Fruit fly (Drosophila melanogaster): Measurements from ENCODE around the gene Ada3.

Ada3 gene

dm6 chrX:18082674-18083073 lies 2.9 kb upstream of the Ada3 start (continued):
- peak; percentile 24 for TF ChIP-seq CG12219 (GFP tag; optimal IDR thresholded peaks at IDR 0.05)
- no peak for TF ChIP-seq Sry-δ (GFP tag; optimal IDR thresholded peaks at IDR 0.05)
- TF ChIP-seq BtbVII (GFP tag; optimal IDR thresholded peaks at IDR 0.05) = peak; percentile 10
- TF ChIP-seq Xbp1 (GFP tag; optimal IDR thresholded peaks at IDR 0.05) = no peak
- TF ChIP-seq caup (GFP tag; optimal IDR thresholded peaks at IDR 0.05; ENCODE audit: severe bottlenecking) = peak; percentile 63
- no peak for TF ChIP-seq Fer1 (GFP tag; optimal IDR thresholded peaks at IDR 0.05)
- TF ChIP-seq CG17385 (GFP tag; optimal IDR thresholded peaks at IDR 0.05) = no peak
- TF ChIP-seq Asciz (GFP tag; optimal IDR thresholded peaks at IDR 0.05) = peak; percentile 51
- no peak for TF ChIP-seq CG16779 (GFP tag; IDR thresholded peaks at IDR 0.05)
- no peak for TF ChIP-seq CG31224 (GFP tag; IDR thresholded peaks at IDR 0.05)
- no peak for TF ChIP-seq Trl (optimal IDR thresholded peaks at IDR 0.05)
- no peak for TF ChIP-seq Trl (GFP tag; optimal IDR thresholded peaks at IDR 0.05)
- peak; percentile 58 for TF ChIP-seq CG18599 (GFP tag; optimal IDR thresholded peaks at IDR 0.05)
- TF ChIP-seq mirr (GFP tag; optimal IDR thresholded peaks at IDR 0.05) = peak; percentile 84
- TF ChIP-seq CG14014 (GFP tag; IDR thresholded peaks at IDR 0.05) = peak; percentile 50; the same call in 1 of the 2 replicates
- TF ChIP-seq ken (GFP tag; IDR thresholded peaks at IDR 0.05) = no peak
- peak; percentile 47 for TF ChIP-seq wek (GFP tag; optimal IDR thresholded peaks at IDR 0.05)
- no peak for TF ChIP-seq Doc3 (GFP tag; IDR thresholded peaks at IDR 0.05; ENCODE audit: partially characterized antibody)

- no peak for TF ChIP-seq Dref (GFP tag; IDR thresholded peaks at IDR 0.05)
- TF ChIP-seq Sox100B (GFP tag; optimal IDR thresholded peaks at IDR 0.05) = no peak
- no peak for TF ChIP-seq Bdp1 (GFP tag; optimal IDR thresholded peaks at IDR 0.05)
- TF ChIP-seq CG33213 (GFP tag; optimal IDR thresholded peaks at IDR 0.05) = no peak
- TF ChIP-seq Ada2b (GFP tag; IDR thresholded peaks at IDR 0.05) = no peak
- TF ChIP-seq crc (GFP tag; optimal IDR thresholded peaks at IDR 0.05) = no peak
- no peak for TF ChIP-seq fd96Cb (tag; optimal IDR thresholded peaks at IDR 0.05)
- no peak for TF ChIP-seq dati (GFP tag; IDR thresholded peaks at IDR 0.05)
- TF ChIP-seq H15 (GFP tag; IDR thresholded peaks at IDR 0.05) = no peak
- no peak for TF ChIP-seq pnt (GFP tag; optimal IDR thresholded peaks at IDR 0.05)
- TF ChIP-seq dmrt11E (tag; optimal IDR thresholded peaks at IDR 0.05) = no peak
- TF ChIP-seq zen (tag; optimal IDR thresholded peaks at IDR 0.05) = no peak
- TF ChIP-seq gcm2 (GFP tag; optimal IDR thresholded peaks at IDR 0.05) = no peak
- TF ChIP-seq CG18764 (GFP tag; optimal IDR thresholded peaks at IDR 0.05) = no peak
- TF ChIP-seq pb (GFP tag; optimal IDR thresholded peaks at IDR 0.05) = no peak
- TF ChIP-seq Hr78 (GFP tag; optimal IDR thresholded peaks at IDR 0.05) = no peak
- no peak for TF ChIP-seq Ets97D (GFP tag; optimal IDR thresholded peaks at IDR 0.05)
- no peak for TF ChIP-seq Usf (GFP tag; optimal IDR thresholded peaks at IDR 0.05)
- no peak for TF ChIP-seq CG14050 (GFP tag; IDR thresholded peaks at IDR 0.05)
- TF ChIP-seq CG17612 (GFP tag; IDR thresholded peaks at IDR 0.05) = no peak
- TF ChIP-seq abd-A (tag; optimal IDR thresholded peaks at IDR 0.05) = no peak
- TF ChIP-seq HHEX (GFP tag; optimal IDR thresholded peaks at IDR 0.05) = peak; percentile 16
- TF ChIP-seq chinmo (GFP tag; IDR thresholded peaks at IDR 0.05; ENCODE audit: partially characterized antibody) = 0 out of 4 replicates have a peak, but pooled peaks have one; percentile 63
- TF ChIP-seq hbn (GFP tag; IDR thresholded peaks at IDR 0.05; ENCODE audit: partially characterized antibody) = no peak
- TF ChIP-seq gce (GFP tag; IDR thresholded peaks at IDR 0.05) = no peak
- no peak for TF ChIP-seq Opbp (GFP tag; IDR thresholded peaks at IDR 0.05; ENCODE audit: partially characterized antibody)
- no peak for TF ChIP-seq CG7839 (tag; optimal IDR thresholded peaks at IDR 0.05)
- TF ChIP-seq rib (GFP tag; IDR thresholded peaks at IDR 0.05) = no peak
- no peak for TF ChIP-seq odd (GFP tag; optimal IDR thresholded peaks at IDR 0.05)
- no peak for TF ChIP-seq Dfd (GFP tag; optimal IDR thresholded peaks at IDR 0.05)
- TF ChIP-seq CG10959 (GFP tag; IDR thresholded peaks at IDR 0.05) = no peak
- no peak for TF ChIP-seq cg (GFP tag; optimal IDR thresholded peaks at IDR 0.05)
Measured at dm6 chrX:18083528-18084365, 1.8 kb upstream of the Ada3 start.

All from whole organism, embryonic.